Fruit fly (Drosophila melanogaster): ENCODE results near the gene Or10a.

DNA sequence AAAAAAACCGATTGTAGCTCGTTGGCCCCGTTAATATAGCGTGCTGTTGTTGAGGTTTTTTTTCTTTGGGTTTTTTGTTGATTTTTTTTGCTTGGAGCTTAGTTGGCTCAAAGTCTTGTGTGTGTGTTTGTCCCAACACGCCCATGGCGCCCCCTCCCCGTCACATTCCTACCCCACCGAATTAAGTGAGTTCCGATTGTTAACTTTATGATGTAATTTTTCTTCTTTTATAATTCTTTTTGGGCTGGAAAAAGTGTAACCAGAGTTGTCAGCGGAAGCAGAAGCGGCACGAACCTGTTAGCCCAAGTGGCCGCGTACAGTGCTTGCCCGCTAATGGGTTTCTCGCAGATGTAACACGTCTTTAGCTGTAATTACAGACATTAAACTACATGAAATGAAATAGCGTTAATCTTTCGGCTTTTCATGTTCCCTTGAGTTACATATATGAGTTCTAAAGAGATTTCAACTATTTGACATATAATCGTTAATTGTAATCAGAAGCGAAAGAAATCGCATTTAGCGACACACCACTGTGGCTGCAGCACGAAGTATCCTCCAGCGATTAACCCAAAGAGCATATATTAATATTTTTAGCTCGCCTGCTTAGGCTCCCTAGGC lies 24.1 kb downstream of the Or10a start:
- TF ChIP-seq usp (GFP tag; optimal IDR thresholded peaks at IDR 0.05) = no peak
- TF ChIP-seq psq (optimal IDR thresholded peaks at IDR 0.05) = no peak
- TF ChIP-seq pan (optimal IDR thresholded peaks at IDR 0.05) = no peak
- TF ChIP-seq Dll (optimal IDR thresholded peaks at IDR 0.05) = no peak
- TF ChIP-seq EcR (GFP tag; optimal IDR thresholded peaks at IDR 0.05) = no peak
- TF ChIP-seq CG8478 (optimal IDR thresholded peaks at IDR 0.05) = no peak
